Fruit fly (Drosophila melanogaster): ENCODE measurements around the gene crq.
"Not testable (repeated sequence)": the region's sequence is repeated elsewhere in the genome, so short reads cannot be mapped to it uniquely, and the experiment has no call there.

crq gene

DNA sequence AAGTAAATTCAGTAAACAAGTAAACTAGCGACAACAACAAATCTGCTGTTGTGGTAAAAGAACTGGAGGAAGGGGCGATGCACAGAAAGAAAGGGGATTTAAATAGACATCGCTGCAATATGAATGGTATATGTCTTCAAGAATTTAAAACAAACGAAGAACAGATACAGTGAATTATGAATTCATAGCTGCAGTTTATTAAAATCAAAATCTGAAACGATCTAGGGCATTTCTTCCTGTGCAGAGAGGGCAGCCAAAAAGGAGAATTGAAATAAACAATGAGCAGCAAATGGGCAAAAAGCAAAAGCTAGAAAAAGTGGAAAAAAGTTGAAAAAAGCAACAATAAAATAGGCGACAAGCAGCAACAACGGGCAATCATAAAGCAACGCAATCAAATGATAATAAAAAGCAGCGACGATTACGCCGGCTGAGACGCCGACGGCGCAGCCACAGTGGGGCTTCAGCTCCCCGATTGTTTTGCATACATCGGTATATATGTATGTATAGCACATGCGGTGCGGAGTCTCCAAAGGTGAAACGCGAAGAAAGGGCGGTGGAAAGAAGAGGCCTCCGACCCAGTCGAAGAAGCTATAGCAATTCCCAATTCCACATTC lies 16.0 kb upstream of the crq start:
- no peak for TF ChIP-seq CG8478 (optimal IDR thresholded peaks at IDR 0.05)
- no peak for TF ChIP-seq EcR (GFP tag; optimal IDR thresholded peaks at IDR 0.05)
- TF ChIP-seq Dll (optimal IDR thresholded peaks at IDR 0.05), result no peak
- no peak for TF ChIP-seq usp (GFP tag; optimal IDR thresholded peaks at IDR 0.05)
- no peak for TF ChIP-seq pan (optimal IDR thresholded peaks at IDR 0.05)
- no peak for TF ChIP-seq psq (optimal IDR thresholded peaks at IDR 0.05)

DNA sequence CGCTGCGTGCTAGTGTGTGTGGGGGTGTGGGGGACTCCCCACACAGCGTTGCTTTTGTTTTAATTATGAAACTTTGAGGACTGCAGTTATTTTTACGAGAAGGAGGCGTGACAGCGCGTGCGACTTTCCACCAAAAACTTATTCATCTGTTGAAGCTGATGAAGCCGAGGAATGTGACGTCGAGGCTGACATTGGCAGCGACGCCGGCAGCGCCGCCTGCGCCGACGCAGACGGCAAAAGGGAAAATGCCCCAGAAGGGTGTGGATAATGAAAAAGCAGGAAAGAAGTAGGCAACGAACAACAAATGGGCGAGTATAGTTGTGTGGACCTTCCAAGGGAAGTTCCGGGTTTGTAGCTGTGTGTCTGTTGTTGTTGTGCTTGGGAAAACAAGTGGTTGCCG lies 14.9 kb upstream of the crq start:
- no peak for TF ChIP-seq Dll (optimal IDR thresholded peaks at IDR 0.05)
- TF ChIP-seq pan (optimal IDR thresholded peaks at IDR 0.05), result no peak
- no peak for TF ChIP-seq psq (optimal IDR thresholded peaks at IDR 0.05)
- no peak for TF ChIP-seq EcR (GFP tag; optimal IDR thresholded peaks at IDR 0.05)
- TF ChIP-seq usp (GFP tag; optimal IDR thresholded peaks at IDR 0.05), result no peak
- no peak for TF ChIP-seq CG8478 (optimal IDR thresholded peaks at IDR 0.05)

DNA sequence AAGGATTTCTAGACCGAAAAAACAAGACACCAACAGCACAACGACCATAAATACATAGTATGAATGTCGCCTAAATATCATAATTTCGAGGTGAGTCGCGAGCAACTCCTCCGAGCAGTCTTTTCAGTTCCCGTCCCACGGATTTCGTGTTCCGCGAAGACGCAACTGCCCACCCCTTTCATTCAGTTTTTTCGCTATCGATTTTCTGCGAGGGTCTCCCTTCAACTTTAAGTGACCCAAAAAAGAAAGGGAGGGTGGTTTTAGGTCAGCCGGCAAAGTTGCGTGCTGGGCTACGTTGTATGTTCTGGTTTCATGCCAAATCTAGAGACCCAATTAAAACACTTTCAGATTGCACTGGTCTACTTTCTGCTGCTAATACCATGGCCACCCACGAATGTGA lies 2.9 kb upstream of the crq start:
- no peak for TF ChIP-seq Dll (optimal IDR thresholded peaks at IDR 0.05)
- no peak for TF ChIP-seq psq (optimal IDR thresholded peaks at IDR 0.05)
- TF ChIP-seq CG8478 (optimal IDR thresholded peaks at IDR 0.05), result no peak
- no peak for TF ChIP-seq EcR (GFP tag; optimal IDR thresholded peaks at IDR 0.05)
- TF ChIP-seq usp (GFP tag; optimal IDR thresholded peaks at IDR 0.05), result no peak
- TF ChIP-seq pan (optimal IDR thresholded peaks at IDR 0.05), result no peak

DNA sequence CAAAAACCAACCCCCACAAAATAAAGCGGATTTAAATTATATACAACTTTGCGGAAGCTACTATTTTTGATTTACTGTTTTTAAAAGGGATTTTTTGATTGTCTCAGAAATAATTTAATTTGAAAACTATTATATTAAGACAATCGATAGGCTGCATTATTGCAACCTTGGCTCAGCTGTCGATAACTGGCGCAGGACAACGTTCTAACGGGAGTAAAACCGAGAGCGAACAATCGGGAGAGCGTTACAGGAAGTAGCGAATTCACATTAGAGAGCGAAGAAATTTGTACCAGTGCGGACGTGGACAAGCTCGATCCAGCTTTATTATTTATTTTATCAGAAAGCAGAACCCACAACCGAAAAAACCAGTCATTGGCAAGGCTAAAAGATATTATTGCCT lies 2.5 kb upstream of the crq start, which contains the start of gene CG4133:
Gene CG4133, plus strand, starts transcription at position 258 of the 400 bp plus-strand sequence.
- TF ChIP-seq psq (optimal IDR thresholded peaks at IDR 0.05); Dll (optimal IDR thresholded peaks at IDR 0.05); usp (GFP tag; optimal IDR thresholded peaks at IDR 0.05): not testable (repeated sequence)

DNA sequence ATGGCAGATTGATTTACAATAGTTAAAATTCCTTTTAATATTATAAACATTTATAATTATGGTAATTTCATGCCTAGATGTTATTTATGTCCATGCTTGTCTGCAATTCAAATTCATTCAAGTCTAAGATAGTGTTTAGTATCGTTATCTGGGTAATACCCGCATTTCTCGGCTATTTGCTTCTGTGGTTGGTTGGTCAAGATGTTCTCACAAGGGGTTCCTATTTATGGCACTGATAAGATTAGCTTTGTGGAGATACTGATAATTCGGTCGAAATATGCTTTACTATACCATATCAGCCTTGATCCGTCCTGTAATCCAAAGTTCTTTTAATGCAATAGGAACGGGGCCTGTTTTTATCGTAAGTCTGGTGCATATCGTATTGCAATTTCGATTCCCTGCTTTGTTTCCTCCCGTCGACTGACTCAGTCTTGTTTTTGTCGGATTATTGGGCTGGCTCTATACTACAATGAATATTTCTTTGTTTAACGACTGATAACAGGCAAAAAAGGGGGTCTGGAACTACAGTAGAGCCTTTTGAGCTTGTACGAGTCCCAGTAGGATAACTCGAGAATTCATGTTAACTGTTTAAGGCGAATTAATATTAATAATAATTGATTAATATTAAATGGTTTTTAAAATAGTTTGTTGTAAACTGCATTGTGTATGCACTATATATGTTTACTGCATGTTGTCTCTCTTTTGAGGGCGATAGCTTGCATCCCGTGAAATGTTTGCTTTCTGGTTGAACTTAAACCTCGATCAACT lies 935 bp downstream of the crq start:
- TF ChIP-seq psq (optimal IDR thresholded peaks at IDR 0.05) (no peak), Dll (optimal IDR thresholded peaks at IDR 0.05) (no peak), usp (GFP tag; optimal IDR thresholded peaks at IDR 0.05) (no peak), EcR (GFP tag; optimal IDR thresholded peaks at IDR 0.05) (no peak), pan (optimal IDR thresholded peaks at IDR 0.05) (no peak), CG8478 (optimal IDR thresholded peaks at IDR 0.05) (no peak)

DNA sequence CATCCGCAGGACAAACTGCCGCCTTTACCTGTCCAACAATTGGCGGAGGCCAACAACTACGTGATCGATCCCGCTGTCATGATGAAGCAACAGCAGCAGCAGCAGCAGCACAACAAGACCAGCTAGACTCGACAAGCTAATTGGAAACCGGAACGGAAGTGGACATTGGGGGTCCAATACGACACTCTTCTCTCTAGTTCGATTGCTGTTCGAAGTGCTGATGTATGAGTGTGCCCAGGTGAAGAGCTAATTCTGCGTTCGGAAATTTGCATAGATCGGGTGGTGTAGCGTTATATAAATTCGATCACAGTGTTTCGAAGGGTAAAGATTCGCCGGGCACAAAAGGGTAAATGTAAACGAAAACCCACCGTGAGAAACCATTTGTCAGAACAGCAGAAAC lies 5.7 kb downstream of the crq start:
- TF ChIP-seq CG8478 (optimal IDR thresholded peaks at IDR 0.05) (no peak), pan (optimal IDR thresholded peaks at IDR 0.05) (no peak), psq (optimal IDR thresholded peaks at IDR 0.05) (no peak), EcR (GFP tag; optimal IDR thresholded peaks at IDR 0.05) (no peak), Dll (optimal IDR thresholded peaks at IDR 0.05) (no peak), usp (GFP tag; optimal IDR thresholded peaks at IDR 0.05) (no peak)

DNA sequence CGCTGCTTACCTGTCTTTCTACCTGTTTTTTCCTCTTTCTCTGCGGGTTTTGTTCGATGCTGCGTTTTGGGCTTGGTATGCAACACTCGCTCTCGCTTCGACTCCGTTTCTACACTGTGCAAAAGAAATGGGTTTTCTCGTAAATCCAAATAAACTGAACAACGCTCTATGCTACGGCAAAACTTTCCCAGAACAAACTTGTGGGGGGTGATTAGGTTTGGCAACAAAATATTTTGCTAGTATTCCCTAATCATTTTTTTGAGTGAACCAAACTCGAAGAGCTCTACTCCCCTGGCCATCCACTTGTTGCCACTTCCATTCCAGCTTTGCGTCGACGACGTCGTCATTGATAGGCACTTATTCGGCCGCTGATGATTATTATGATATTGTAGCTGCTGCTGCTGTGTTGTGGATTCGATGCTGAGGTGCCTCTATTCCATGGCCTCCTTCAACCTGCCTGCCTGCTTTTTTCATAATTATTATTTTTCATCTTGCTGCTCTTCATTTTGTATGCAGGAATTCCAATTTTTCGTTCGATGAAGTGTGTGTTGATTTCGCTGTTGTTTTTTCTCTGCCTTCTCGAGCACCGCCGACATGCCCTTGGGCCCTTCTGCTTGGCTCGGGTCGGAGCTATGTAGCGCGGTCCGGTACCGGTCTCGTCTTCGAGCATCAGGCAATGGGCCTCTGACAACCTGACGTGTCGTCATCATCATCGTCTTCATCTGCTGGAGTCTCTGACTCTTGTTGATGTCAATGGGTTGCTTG lies 10.7 kb downstream of the crq start:
- TF ChIP-seq EcR (GFP tag; optimal IDR thresholded peaks at IDR 0.05) (no peak), CG8478 (optimal IDR thresholded peaks at IDR 0.05) (no peak), Dll (optimal IDR thresholded peaks at IDR 0.05) (no peak), usp (GFP tag; optimal IDR thresholded peaks at IDR 0.05) (no peak)

DNA sequence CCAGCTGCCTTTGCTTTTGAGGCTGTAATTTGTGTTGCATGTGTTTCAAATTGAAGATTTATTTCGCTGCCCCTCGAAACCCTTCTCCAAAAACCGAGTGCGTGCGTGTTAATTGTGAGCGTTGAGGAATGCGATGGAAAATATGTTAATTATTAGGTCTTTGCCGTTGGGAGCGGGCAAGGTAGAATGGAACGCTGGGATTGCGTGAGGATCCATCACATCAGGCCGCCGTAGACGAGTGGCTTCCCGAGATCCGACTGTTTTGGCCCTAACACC lies 11.4 kb downstream of the crq start:
- TF ChIP-seq EcR (GFP tag; optimal IDR thresholded peaks at IDR 0.05), result no peak
- TF ChIP-seq Dll (optimal IDR thresholded peaks at IDR 0.05), result peak; percentile 29

DNA sequence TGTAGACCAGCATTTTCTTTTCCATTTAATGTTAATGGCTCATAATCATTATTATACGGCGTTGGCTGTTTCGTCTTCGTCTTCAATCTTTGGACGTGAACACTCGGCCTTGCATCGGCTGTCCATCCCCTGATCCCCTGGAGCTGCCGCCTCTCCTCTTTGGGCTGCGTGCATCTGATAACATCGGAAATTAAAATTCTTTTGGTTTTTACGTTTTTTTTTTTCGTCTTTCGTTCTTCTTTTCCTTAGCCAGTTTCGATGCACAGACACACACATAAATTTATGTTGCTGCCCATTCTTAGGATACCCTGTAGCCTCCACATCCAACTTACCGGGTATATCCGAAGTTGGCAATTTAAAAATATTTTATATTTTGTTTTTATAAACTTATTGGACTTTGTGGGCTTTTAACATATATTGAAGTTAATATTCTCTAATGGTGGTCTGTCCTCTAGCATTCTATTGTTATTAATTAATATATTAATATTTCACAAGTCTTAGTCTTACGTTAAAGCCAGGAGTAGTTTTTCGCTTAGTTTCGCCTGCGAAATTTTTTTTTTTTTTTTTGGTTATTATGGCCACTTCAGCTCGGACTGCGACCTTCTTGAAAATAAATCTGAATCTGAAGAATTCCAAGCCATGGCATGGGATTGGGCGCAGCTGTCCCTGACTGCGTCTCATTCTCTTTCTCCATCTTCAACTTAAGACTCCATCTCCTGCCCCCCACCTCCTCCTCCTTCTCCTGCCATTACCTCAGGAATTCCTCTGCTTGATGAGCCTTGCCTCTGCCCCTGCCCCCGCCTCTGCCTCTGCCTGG lies 12.0 kb downstream of the crq start:
- TF ChIP-seq pan (optimal IDR thresholded peaks at IDR 0.05), result peak; percentile 81
- TF ChIP-seq Dll (optimal IDR thresholded peaks at IDR 0.05), result no peak

DNA sequence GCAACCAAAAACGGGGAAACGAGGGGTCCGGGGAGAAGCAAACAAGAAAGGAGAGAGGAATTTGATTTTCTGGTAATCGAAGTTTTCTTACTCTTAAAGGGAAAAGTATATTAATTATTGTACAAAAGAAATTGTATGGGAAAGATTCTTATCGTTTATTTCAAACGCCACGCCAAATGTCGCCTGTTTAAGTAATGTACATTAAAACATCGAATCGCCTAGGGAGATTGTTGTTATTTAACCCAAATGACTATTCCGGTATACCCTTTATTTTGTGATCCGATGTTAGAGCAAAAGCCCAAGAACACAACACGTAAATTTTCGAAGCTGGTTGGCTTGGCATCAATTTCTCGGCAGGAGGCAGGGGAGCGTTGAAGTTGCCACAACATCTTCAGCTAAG lies 13.5 kb downstream of the crq start:
- no peak for TF ChIP-seq pan (optimal IDR thresholded peaks at IDR 0.05)

DNA sequence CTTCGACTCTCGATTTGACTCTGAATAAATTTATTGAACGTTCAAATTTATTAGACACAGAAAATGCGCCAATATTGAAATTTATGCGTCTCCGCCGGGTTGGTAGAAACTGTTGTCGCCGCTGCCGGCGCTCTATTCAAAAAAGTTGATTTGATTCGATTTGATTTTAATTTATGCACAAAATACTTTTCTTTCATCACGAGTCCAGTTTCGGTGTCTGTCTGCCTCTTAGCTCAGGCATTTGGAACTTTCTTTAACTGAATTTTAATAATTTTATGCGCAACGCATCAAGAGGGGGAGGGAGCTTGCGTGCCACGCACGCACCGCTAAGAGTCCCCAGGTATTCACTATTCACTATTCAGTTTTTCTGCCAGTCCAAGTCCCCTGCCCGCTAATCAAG lies 15.3 kb downstream of the crq start:
- no peak for TF ChIP-seq usp (GFP tag; optimal IDR thresholded peaks at IDR 0.05)
- no peak for TF ChIP-seq CG8478 (optimal IDR thresholded peaks at IDR 0.05)
- TF ChIP-seq Dll (optimal IDR thresholded peaks at IDR 0.05), result no peak
- TF ChIP-seq EcR (GFP tag; optimal IDR thresholded peaks at IDR 0.05), result no peak
- TF ChIP-seq psq (optimal IDR thresholded peaks at IDR 0.05), result no peak
- no peak for TF ChIP-seq pan (optimal IDR thresholded peaks at IDR 0.05)

DNA sequence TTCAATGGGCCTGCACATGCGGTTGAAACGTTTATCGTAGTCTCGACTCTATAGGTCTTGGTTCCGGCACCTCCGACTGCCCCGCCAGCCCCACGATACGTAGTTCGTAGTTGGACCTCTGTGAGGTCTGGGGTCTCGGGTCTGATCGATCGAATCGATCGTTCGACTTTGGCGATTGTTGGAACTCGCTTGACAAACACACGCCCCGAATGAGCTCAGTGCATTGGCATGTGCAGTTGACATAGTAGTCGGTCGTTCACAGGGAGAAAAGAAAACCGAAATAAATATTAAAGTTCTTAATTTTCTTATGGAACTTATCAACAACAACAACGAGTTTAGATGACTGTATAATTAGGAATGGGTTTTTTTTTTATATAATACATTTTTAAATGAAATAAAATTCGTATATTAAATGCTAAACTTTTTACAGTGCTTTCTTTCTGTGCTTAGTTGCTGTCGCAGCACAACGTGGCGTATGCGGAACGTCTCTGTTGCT lies 17.5 kb downstream of the crq start:
- TF ChIP-seq EcR (GFP tag; optimal IDR thresholded peaks at IDR 0.05) (no peak), psq (optimal IDR thresholded peaks at IDR 0.05) (no peak), usp (GFP tag; optimal IDR thresholded peaks at IDR 0.05) (no peak), CG8478 (optimal IDR thresholded peaks at IDR 0.05) (no peak)
